Fruit fly (Drosophila melanogaster) whole organism, prepupa: Measurements from ENCODE around the gene CG7530.

ENCODE experiments used
- CG10631 ChIP-seq: fragments of 200-800 bp; sonication (Bioruptor generic); optimal IDR thresholded peaks from 2 replicates; lab custom pipeline; 2016; ENCODE audit warnings: missing biosample characterization, missing genetic modification characterization
- CG11294 ChIP-seq: fragments of 200-800 bp; sonication (Bioruptor generic); IDR thresholded peaks from 2 replicates; pipeline ENCODE4 v1.3.6; 2022; ENCODE audit warnings: missing biosample characterization, missing genetic modification characterization
- CG11902 ChIP-seq: fragments of 200-800 bp; sonication (Bioruptor generic); optimal IDR thresholded peaks from 3 replicates; lab custom pipeline; 2016; ENCODE audit warnings: missing biosample characterization, missing genetic modification characterization
- CG15336 ChIP-seq: fragments of 200-800 bp; sonication (Bioruptor generic); IDR thresholded peaks from 2 replicates; pipeline ENCODE4 v1.3.6; 2022; ENCODE audit warnings: missing biosample characterization, missing genetic modification characterization
- CG31627 ChIP-seq: fragments of 200-800 bp; sonication (Bioruptor generic); optimal IDR thresholded peaks from 3 replicates; lab custom pipeline; 2016; ENCODE audit warnings: missing biosample characterization, missing genetic modification characterization
- CG32006 ChIP-seq: fragments of 200-800 bp; sonication (Bioruptor generic); optimal IDR thresholded peaks from 3 replicates; lab custom pipeline; 2017; ENCODE audit warnings: missing biosample characterization, mild to moderate bottlenecking, missing genetic modification characterization
- CG34406 ChIP-seq: fragments of 200-800 bp; sonication (Bioruptor generic); optimal IDR thresholded peaks from 3 replicates; lab custom pipeline; 2016; ENCODE audit warnings: missing biosample characterization, missing genetic modification characterization
- CG3919 ChIP-seq: fragments of 200-800 bp; sonication (Bioruptor generic); optimal IDR thresholded peaks from 3 replicates; lab custom pipeline; 2016; ENCODE audit warnings: missing biosample characterization, missing genetic modification characterization
- CG4318 ChIP-seq: fragments of 200-800 bp; sonication (Bioruptor generic); optimal IDR thresholded peaks from 3 replicates; lab custom pipeline; 2017; ENCODE audit warnings: missing biosample characterization, mild to moderate bottlenecking, missing genetic modification characterization
- CG6163 ChIP-seq: fragments of 200-800 bp; sonication (Bioruptor generic); IDR thresholded peaks from 3 replicates; pipeline ENCODE4 v1.3.6; 2022; ENCODE audit warnings: missing biosample characterization, missing genetic modification characterization
- CG6276 ChIP-seq: fragments of 200-800 bp; sonication (Bioruptor generic); optimal IDR thresholded peaks from 2 replicates; lab custom pipeline; 2017; ENCODE audit warnings: missing biosample characterization, mild to moderate bottlenecking, missing genetic modification characterization
- CG6808 ChIP-seq: fragments of 200-800 bp; sonication (Bioruptor generic); optimal IDR thresholded peaks from 3 replicates; lab custom pipeline; 2017; ENCODE audit warnings: missing biosample characterization, missing genetic modification characterization, mild to moderate bottlenecking, moderate library complexity, missing genetic modification reagents
- CG6854 ChIP-seq: fragments of 200-800 bp; sonication (Bioruptor generic); optimal IDR thresholded peaks from 2 replicates; lab custom pipeline; 2017; ENCODE audit warnings: missing biosample characterization, mild to moderate bottlenecking, missing genetic modification characterization
- CG8119 ChIP-seq: fragments of 200-800 bp; sonication (Bioruptor generic); IDR thresholded peaks from 3 replicates; pipeline ENCODE4 v1.3.6; 2022; ENCODE audit warnings: missing biosample characterization, missing genetic modification characterization
- CG8632 ChIP-seq: fragments of 200-800 bp; sonication (Bioruptor generic); optimal IDR thresholded peaks from 3 replicates; lab custom pipeline; 2016; ENCODE audit warnings: missing biosample characterization, missing genetic modification characterization
- CG9139 ChIP-seq: fragments of 200-800 bp; sonication (Bioruptor generic); optimal IDR thresholded peaks from 3 replicates; lab custom pipeline; 2017; ENCODE audit warnings: missing biosample characterization, mild to moderate bottlenecking, missing genetic modification characterization
- Eip78C ChIP-seq: fragments of 200-800 bp; sonication (Bioruptor generic); peaks from one replicate; lab custom pipeline; 2016; ENCODE audit warnings: missing biosample characterization, missing genetic modification characterization
- Ets21C ChIP-seq: fragments of 200-800 bp; sonication (Bioruptor generic); optimal IDR thresholded peaks from 3 replicates; lab custom pipeline; 2016; ENCODE audit warnings: missing biosample characterization, missing genetic modification characterization
- Ets96B ChIP-seq: fragments of 200-800 bp; optimal IDR thresholded peaks from 2 replicates; lab custom pipeline; 2019; ENCODE audit warnings: missing biosample characterization, mild to moderate bottlenecking, missing genetic modification characterization, moderate library complexity
- Gug ChIP-seq: fragments of 200-800 bp; sonication (Bioruptor generic); IDR thresholded peaks from 2 replicates; pipeline ENCODE4 v1.3.6; 2022; ENCODE audit warnings: missing biosample characterization, missing genetic modification characterization
- Hr4 ChIP-seq: fragments of 200-800 bp; sonication (Bioruptor generic); optimal IDR thresholded peaks from 3 replicates; lab custom pipeline; 2016; ENCODE audit warnings: missing biosample characterization, missing genetic modification characterization
- Lpt ChIP-seq: fragments of 200-800 bp; sonication (Bioruptor generic); optimal IDR thresholded peaks from 3 replicates; lab custom pipeline; 2016; ENCODE audit warnings: missing biosample characterization, missing genetic modification characterization
- Met ChIP-seq: fragments of 200-800 bp; sonication (Bioruptor generic); optimal IDR thresholded peaks from 3 replicates; lab custom pipeline; 2016; ENCODE audit warnings: missing biosample characterization, missing genetic modification characterization
- OdsH ChIP-seq: fragments of 200-800 bp; sonication (Bioruptor generic); optimal IDR thresholded peaks from 3 replicates; lab custom pipeline; 2016; ENCODE audit warnings: missing biosample characterization, missing genetic modification characterization
- Smox ChIP-seq: fragments of 200-800 bp; sonication (Bioruptor generic); optimal IDR thresholded peaks from 3 replicates; lab custom pipeline; 2016; ENCODE audit warnings: missing biosample characterization, missing genetic modification characterization
- Sox14 ChIP-seq: fragments of 200-800 bp; sonication (Bioruptor generic); optimal IDR thresholded peaks from 3 replicates; lab custom pipeline; 2016; ENCODE audit warnings: missing biosample characterization, missing genetic modification characterization
- Sox15 ChIP-seq: fragments of 200-800 bp; sonication (Bioruptor generic); optimal IDR thresholded peaks from 3 replicates; lab custom pipeline; 2016; ENCODE audit warnings: missing biosample characterization, missing genetic modification characterization
- achi ChIP-seq: fragments of 200-800 bp; sonication (Bioruptor generic); optimal IDR thresholded peaks from 3 replicates; lab custom pipeline; 2016; ENCODE audit warnings: missing biosample characterization, missing genetic modification characterization
- acj6 ChIP-seq: fragments of 200-800 bp; sonication (Bioruptor generic); optimal IDR thresholded peaks from 3 replicates; lab custom pipeline; 2016; ENCODE audit warnings: missing biosample characterization, missing genetic modification characterization
- cyc ChIP-seq: fragments of 200-800 bp; sonication (Bioruptor generic); optimal IDR thresholded peaks from 3 replicates; lab custom pipeline; 2016; ENCODE audit warnings: missing biosample characterization, missing genetic modification characterization
- dsx ChIP-seq: fragments of 200-800 bp; optimal IDR thresholded peaks from 3 replicates; lab custom pipeline; 2019; ENCODE audit warnings: missing biosample characterization, mild to moderate bottlenecking, missing genetic modification characterization, moderate library complexity; ENCODE audit not compliant: poor library complexity, severe bottlenecking
- eg ChIP-seq: fragments of 200-800 bp; sonication (Bioruptor generic); IDR thresholded peaks from 3 replicates; pipeline ENCODE4 v1.3.6; 2022; ENCODE audit warnings: missing biosample characterization, missing genetic modification characterization
- esn ChIP-seq: fragments of 200-800 bp; sonication (Bioruptor generic); optimal IDR thresholded peaks from 2 replicates; lab custom pipeline; 2016; ENCODE audit warnings: missing biosample characterization, mild to moderate bottlenecking, missing genetic modification characterization, moderate library complexity
- fd59A ChIP-seq: fragments of 200-800 bp; sonication (Bioruptor generic); optimal IDR thresholded peaks from 2 replicates; lab custom pipeline; 2017; ENCODE audit warnings: missing biosample characterization, mild to moderate bottlenecking, missing genetic modification characterization, missing genetic modification reagents
- fkh ChIP-seq: fragments of 200-800 bp; sonication (Bioruptor generic); optimal IDR thresholded peaks from 3 replicates; lab custom pipeline; 2017; ENCODE audit warnings: missing biosample characterization, mild to moderate bottlenecking, missing genetic modification characterization, moderate library complexity
- lz ChIP-seq: fragments of 200-800 bp; sonication (Bioruptor generic); optimal IDR thresholded peaks from 3 replicates; lab custom pipeline; 2016; ENCODE audit warnings: missing biosample characterization, missing genetic modification characterization
- pdm3 ChIP-seq: fragments of 200-800 bp; sonication (Bioruptor generic); optimal IDR thresholded peaks from 3 replicates; lab custom pipeline; 2016; ENCODE audit warnings: missing biosample characterization, missing genetic modification characterization
- salr ChIP-seq, 2 experiments: fragments of 200-800 bp; sonication (Bioruptor generic); optimal IDR thresholded peaks; 3 replicates each; lab custom pipeline; 2016 to 2018; ENCODE audit warnings: missing biosample characterization in 2 of 2, missing genetic modification characterization in 2 of 2, mild to moderate bottlenecking in 1 of 2
- ss ChIP-seq, 2 experiments: fragments of 200-800 bp; sonication (Bioruptor generic); optimal IDR thresholded peaks; 2 replicates in 1 of 2; 3 replicates in 1 of 2; lab custom pipeline; 2017 to 2018; ENCODE audit warnings: mild to moderate bottlenecking in 2 of 2, missing biosample characterization in 2 of 2, missing genetic modification characterization in 2 of 2, moderate library complexity in 1 of 2
- svp ChIP-seq: fragments of 200-800 bp; sonication (Bioruptor generic); peaks from one replicate; lab custom pipeline; 2016; ENCODE audit warnings: missing biosample characterization, missing genetic modification characterization

CG7530 gene

DNA sequence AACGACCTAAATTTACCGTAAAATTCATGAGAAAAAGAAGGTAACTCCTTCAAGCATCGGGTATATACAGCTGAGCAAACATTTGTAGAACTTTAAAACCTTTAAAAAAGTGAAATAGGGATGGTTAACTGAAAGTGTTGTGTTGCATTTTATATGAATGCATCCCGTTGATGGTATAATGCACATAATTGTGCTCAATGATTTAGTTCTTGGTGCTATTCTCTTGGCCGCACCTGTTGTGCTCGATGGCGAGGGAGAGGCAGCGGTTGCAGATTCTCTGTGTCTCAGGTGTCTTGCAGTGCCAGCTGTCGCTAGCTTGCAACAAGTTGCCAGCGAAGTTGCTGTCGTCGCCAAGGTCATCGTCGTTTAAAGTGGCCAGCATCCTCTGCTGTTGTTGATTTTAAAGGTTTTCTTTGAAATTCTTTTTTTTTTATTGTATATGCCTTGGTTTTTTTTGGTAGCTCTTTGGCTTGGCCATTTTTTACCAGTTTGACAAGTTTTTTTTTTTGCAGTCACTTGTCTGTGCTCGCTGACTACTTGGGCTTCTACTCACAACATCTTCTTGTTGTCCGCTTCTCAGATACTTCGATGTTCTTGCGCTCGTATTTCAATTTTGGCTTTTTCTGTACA, 34.2 kb upstream of the CG7530 start (continued):
- TF ChIP-seq CG6808: peak; percentile 74
- TF ChIP-seq Sox14 (GFP tag; lab: Kevin White, UChicago): peak; percentile 59
- TF ChIP-seq Sox15 (GFP tag; lab: Kevin White, UChicago): peak; percentile 44
- TF ChIP-seq CG6276 (GFP tag; lab: Kevin White, UChicago): peak; percentile 18
- peak; percentile 55 for TF ChIP-seq pdm3 (GFP tag; lab: Kevin White, UChicago)
- peak; percentile 71; the same call in 2 of the 3 replicates for TF ChIP-seq CG8119 (GFP tag; lab: Robert Waterston, UW)
- TF ChIP-seq achi (GFP tag; lab: Kevin White, UChicago): peak; percentile 57
- TF ChIP-seq Met (GFP tag; lab: Kevin White, UChicago): peak; percentile 72
- TF ChIP-seq fkh: no peak
- TF ChIP-seq CG11294: peak; percentile 23; the same call in 1 of the 2 replicates
- peak; percentile 6 for TF ChIP-seq CG11902 (GFP tag; lab: Kevin White, UChicago)
- peak; percentile 56 for TF ChIP-seq CG3919 (GFP tag; lab: Kevin White, UChicago)
- TF ChIP-seq ss (GFP tag; optimal IDR thresholded peaks at IDR 0.05; lab: Kevin White, UChicago): peak; percentile 82 to 84
- peak; percentile 82 for TF ChIP-seq eg
- TF ChIP-seq acj6 (GFP tag; lab: Kevin White, UChicago): peak; percentile 59
- no peak; the same call in 1 of the 2 replicates for TF ChIP-seq Gug (GFP tag; lab: Robert Waterston, UW)
- TF ChIP-seq dsx (GFP tag; lab: Kevin White, UChicago): peak; percentile 19
- TF ChIP-seq Ets96B (tag; lab: Kevin White, UChicago): peak; percentile 33
- peak; percentile 82 for TF ChIP-seq CG6854 (GFP tag; lab: Kevin White, UChicago)
- peak; percentile 74 for TF ChIP-seq CG9139
- peak; percentile 69 for TF ChIP-seq OdsH (GFP tag; lab: Kevin White, UChicago)
- TF ChIP-seq CG15336: peak; percentile 74
- TF ChIP-seq cyc (GFP tag; lab: Kevin White, UChicago): peak; percentile 31

DNA sequence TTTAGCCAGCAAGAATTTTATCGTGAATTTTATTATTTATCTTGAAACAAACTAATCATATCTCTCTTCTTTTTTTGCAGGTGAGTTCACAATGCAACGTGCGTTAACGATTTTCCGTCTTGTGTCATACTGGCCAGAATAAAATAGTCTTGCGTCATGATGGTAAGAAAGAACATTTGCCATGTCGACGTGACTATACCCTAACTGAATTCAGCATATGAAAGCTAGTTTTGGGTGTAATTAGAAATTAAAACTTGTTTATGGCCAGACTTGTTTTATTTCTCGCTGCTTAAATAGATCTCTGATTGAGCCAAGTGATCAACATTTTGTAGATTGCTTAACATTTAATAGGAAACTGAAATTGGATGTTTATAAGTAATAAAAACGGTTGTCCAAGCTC, 32.8 kb upstream of the CG7530 start:
- TF ChIP-seq CG8632 (GFP tag; lab: Kevin White, UChicago) (no peak), CG11294 (no peak), CG32006 (GFP tag; lab: Kevin White, UChicago) (no peak), Lpt (GFP tag; lab: Kevin White, UChicago) (no peak), svp (GFP tag; lab: Kevin White, UChicago) (peak; percentile 60), Eip78C (GFP tag; lab: Kevin White, UChicago) (peak; percentile 14)

DNA sequence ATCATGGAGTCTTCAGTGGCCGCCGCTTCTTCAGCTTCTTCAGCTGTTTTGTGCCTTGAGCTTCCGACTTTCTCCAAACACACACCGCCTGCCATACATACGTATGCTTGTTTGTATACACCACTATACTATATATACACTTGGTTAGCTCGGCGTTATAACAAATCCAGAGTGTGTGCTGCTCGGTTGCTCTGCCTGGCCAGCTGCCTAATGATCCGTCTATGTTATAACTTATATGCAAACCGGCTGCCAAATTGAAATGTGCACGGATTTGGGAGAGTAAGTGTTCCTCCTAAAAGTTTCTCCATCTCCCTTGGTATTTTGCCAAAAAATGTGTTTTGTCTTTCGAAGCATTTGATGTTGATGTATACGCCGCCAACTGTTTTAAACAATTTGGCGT, 32.2 kb upstream of the CG7530 start:
- TF ChIP-seq esn (GFP tag; lab: Kevin White, UChicago): no peak
- no peak for TF ChIP-seq CG6163
- no peak for TF ChIP-seq Ets96B (tag; lab: Kevin White, UChicago)
- no peak for TF ChIP-seq CG32006 (GFP tag; lab: Kevin White, UChicago)
- TF ChIP-seq CG10631 (GFP tag; lab: Kevin White, UChicago): no peak
- no peak for TF ChIP-seq lz (GFP tag; lab: Kevin White, UChicago)

DNA sequence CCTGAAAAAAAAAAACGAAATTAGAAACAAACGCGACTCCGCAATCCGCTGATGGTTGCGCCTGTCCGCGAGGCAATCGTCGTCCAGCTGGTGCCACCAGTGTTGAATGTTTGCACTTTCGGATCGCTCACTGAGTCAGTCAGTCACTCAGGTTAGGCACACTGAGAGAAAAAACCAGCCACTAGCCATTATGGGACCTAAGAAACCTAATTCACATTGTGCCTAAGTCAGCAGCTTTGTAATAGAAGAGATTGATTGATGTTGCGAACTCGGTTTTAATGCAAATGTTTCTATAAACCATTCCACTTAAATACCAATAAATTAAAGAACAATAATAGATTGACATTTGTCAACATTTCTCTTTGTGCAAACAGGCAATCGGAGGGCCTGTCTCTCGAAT, 29.8 kb upstream of the CG7530 start:
- peak; percentile 19 for TF ChIP-seq Lpt (GFP tag; lab: Kevin White, UChicago)
- no peak for TF ChIP-seq CG34406 (GFP tag; lab: Kevin White, UChicago)
- TF ChIP-seq lz (GFP tag; lab: Kevin White, UChicago): no peak
- TF ChIP-seq CG32006 (GFP tag; lab: Kevin White, UChicago): peak; percentile 75
- TF ChIP-seq achi (GFP tag; lab: Kevin White, UChicago): peak; percentile 12
- TF ChIP-seq Ets21C (GFP tag; lab: Kevin White, UChicago): no peak
- TF ChIP-seq pdm3 (GFP tag; lab: Kevin White, UChicago): peak; percentile 12
- TF ChIP-seq CG4318 (GFP tag; lab: Kevin White, UChicago): peak; percentile 37
- TF ChIP-seq fd59A (GFP tag; lab: Kevin White, UChicago): no peak
- peak; percentile 47 for TF ChIP-seq OdsH (GFP tag; lab: Kevin White, UChicago)
- TF ChIP-seq Smox (GFP tag; lab: Kevin White, UChicago): no peak
- peak; percentile 5; the same call in 1 of the 3 replicates for TF ChIP-seq eg
- peak; percentile 77 for TF ChIP-seq CG15336
- 0 out of 3 replicates have a peak, but pooled peaks have one; percentile 27 for TF ChIP-seq CG6163
- TF ChIP-seq CG31627: no peak
- peak; percentile 65 for TF ChIP-seq CG8119 (GFP tag; lab: Robert Waterston, UW)
- TF ChIP-seq Hr4 (GFP tag; lab: Kevin White, UChicago): peak; percentile 68
- TF ChIP-seq Gug (GFP tag; lab: Robert Waterston, UW): 0 out of 2 replicates have a peak, but pooled peaks have one; percentile 19
- TF ChIP-seq salr (GFP tag; optimal IDR thresholded peaks at IDR 0.05; lab: Kevin White, UChicago): no peak
